Fruit fly (Drosophila melanogaster) whole organism, embryonic: ENCODE data around the gene CG12301.

Experiments
- Abd-B ChIP-seq: fragments of 200-800 bp; sonication (Bioruptor generic); optimal IDR thresholded peaks from 2 replicates; lab custom pipeline; 2018; ENCODE audit warnings: missing biosample characterization, mild to moderate bottlenecking, missing genetic modification characterization, moderate library complexity
- Atf-2 ChIP-seq: fragments of 200-800 bp; sonication (Bioruptor generic); optimal IDR thresholded peaks from 2 replicates; lab custom pipeline; 2016; ENCODE audit warnings: missing biosample characterization, missing genetic modification characterization
- BtbVII ChIP-seq: fragments of 200-800 bp; sonication (Bioruptor generic); optimal IDR thresholded peaks from 3 replicates; lab custom pipeline; 2017; ENCODE audit warnings: missing biosample characterization, mild to moderate bottlenecking, missing genetic modification characterization
- C15 ChIP-seq: fragments of 200-800 bp; sonication (Bioruptor generic); IDR thresholded peaks from 3 replicates; pipeline ENCODE4 v1.3.6; 2022; ENCODE audit warnings: missing biosample characterization, missing genetic modification characterization
- CG10147 ChIP-seq: fragments of 200-800 bp; sonication (Bioruptor generic); optimal IDR thresholded peaks from 2 replicates; lab custom pipeline; 2019; ENCODE audit warnings: missing biosample characterization, mild to moderate bottlenecking, missing genetic modification characterization, moderate library complexity
- CG10321 ChIP-seq: fragments of 200-800 bp; sonication (Bioruptor generic); IDR thresholded peaks from 2 replicates; pipeline ENCODE4 v1.3.6; 2022; ENCODE audit warnings: missing biosample characterization, missing genetic modification characterization
- CG11093 ChIP-seq: fragments of 200-800 bp; sonication (Bioruptor generic); IDR thresholded peaks from 3 replicates; pipeline ENCODE4 v1.3.6; 2022; ENCODE audit warnings: missing biosample characterization, missing genetic modification characterization
- CG12104 ChIP-seq: fragments of 200-800 bp; sonication (Bioruptor generic); optimal IDR thresholded peaks from 3 replicates; lab custom pipeline; 2016; ENCODE audit warnings: missing biosample characterization, missing genetic modification characterization
- CG12299 ChIP-seq: fragments of 200-800 bp; sonication (Bioruptor generic); optimal IDR thresholded peaks from 2 replicates; lab custom pipeline; 2018; ENCODE audit warnings: missing biosample characterization, mild to moderate bottlenecking, missing genetic modification characterization
- CG14050 ChIP-seq: fragments of 200-800 bp; sonication (Bioruptor generic); IDR thresholded peaks from 3 replicates; pipeline ENCODE4 v1.3.6; 2022; ENCODE audit warnings: missing biosample characterization, missing genetic modification characterization
- CG15011 ChIP-seq: fragments of 200-800 bp; sonication (Bioruptor generic); optimal IDR thresholded peaks from 3 replicates; lab custom pipeline; 2018; ENCODE audit warnings: missing biosample characterization, mild to moderate bottlenecking, missing genetic modification characterization
- CG16815 ChIP-seq: fragments of 200-800 bp; sonication (Bioruptor generic); optimal IDR thresholded peaks from 3 replicates; lab custom pipeline; 2017; ENCODE audit warnings: missing biosample characterization, mild to moderate bottlenecking, missing genetic modification characterization
- CG18262 ChIP-seq: fragments of 200-800 bp; optimal IDR thresholded peaks from 3 replicates; lab custom pipeline; 2019; ENCODE audit warnings: missing biosample characterization, mild to moderate bottlenecking, missing genetic modification characterization, moderate library complexity
- CG3163 ChIP-seq: fragments of 200-800 bp; sonication (Bioruptor generic); optimal IDR thresholded peaks from 3 replicates; lab custom pipeline; 2016; ENCODE audit warnings: missing biosample characterization, missing genetic modification characterization
- CG34376 ChIP-seq: fragments of 200-800 bp; sonication (Bioruptor generic); optimal IDR thresholded peaks from 2 replicates; lab custom pipeline; 2018; ENCODE audit warnings: missing biosample characterization, mild to moderate bottlenecking, missing genetic modification characterization
- CG4404 ChIP-seq: fragments of 200-800 bp; sonication (Bioruptor generic); IDR thresholded peaks from 2 replicates; pipeline ENCODE4 v1.3.6; 2022; ENCODE audit warnings: missing biosample characterization, missing genetic modification characterization
- CG4820 ChIP-seq: fragments of 200-800 bp; sonication (Bioruptor generic); optimal IDR thresholded peaks from 3 replicates; lab custom pipeline; 2016; ENCODE audit warnings: missing biosample characterization, missing genetic modification characterization
- CG6689 ChIP-seq: fragments of 200-800 bp; sonication (Bioruptor generic); IDR thresholded peaks from 2 replicates; pipeline ENCODE4 v1.3.6; 2022; ENCODE audit warnings: missing biosample characterization, missing genetic modification characterization
- CG6791 ChIP-seq: fragments of 200-800 bp; sonication (Bioruptor generic); IDR thresholded peaks from 3 replicates; pipeline ENCODE4 v1.3.6; 2022; ENCODE audit warnings: missing biosample characterization, missing genetic modification characterization; ENCODE audit not compliant: partially characterized antibody
- CG7556 ChIP-seq: fragments of 200-800 bp; sonication (Bioruptor generic); optimal IDR thresholded peaks from 2 replicates; lab custom pipeline; 2017; ENCODE audit warnings: missing biosample characterization, mild to moderate bottlenecking, missing genetic modification characterization
- CG9797 ChIP-seq: fragments of 200-800 bp; sonication (Bioruptor generic); optimal IDR thresholded peaks from 3 replicates; lab custom pipeline; 2018; ENCODE audit warnings: missing biosample characterization, mild to moderate bottlenecking, missing genetic modification characterization
- CG9932 ChIP-seq: fragments of 200-800 bp; sonication (Bioruptor generic); IDR thresholded peaks from 2 replicates; pipeline ENCODE4 v1.3.6; 2022; ENCODE audit warnings: missing biosample characterization, missing genetic modification characterization
- CkIIα-i1 ChIP-seq: fragments of 200-800 bp; sonication (Bioruptor generic); IDR thresholded peaks from 2 replicates; pipeline ENCODE4 v1.3.6; 2022; ENCODE audit warnings: missing biosample characterization, missing genetic modification characterization
- CoRest ChIP-seq: fragments of 200-800 bp; sonication (Bioruptor generic); optimal IDR thresholded peaks from 3 replicates; lab custom pipeline; 2018; ENCODE audit warnings: missing biosample characterization, mild to moderate bottlenecking, missing genetic modification characterization, moderate library complexity
- D ChIP-seq, 2 experiments: fragments of 200-800 bp in 1 of 2; fragments of >200 bp in 1 of 2; sonication (Bioruptor generic) in 1 of 2; optimal IDR thresholded peaks; 2 replicates in 1 of 2; 3 replicates in 1 of 2; lab custom pipeline; 2017; ENCODE audit warnings: mild to moderate bottlenecking in 1 of 2, missing biosample characterization in 1 of 2, missing genetic modification characterization in 1 of 2, missing genetic modification reagents in 1 of 2
- ERR ChIP-seq: fragments of 200-800 bp; sonication (Bioruptor generic); optimal IDR thresholded peaks from 2 replicates; lab custom pipeline; 2016; ENCODE audit warnings: missing biosample characterization, missing genetic modification characterization
- Hand ChIP-seq: fragments of 200-800 bp; sonication (Bioruptor generic); optimal IDR thresholded peaks from 2 replicates; lab custom pipeline; 2017; ENCODE audit warnings: mild to moderate bottlenecking, missing biosample characterization, missing genetic modification reagents, missing genetic modification characterization
- Jarid2 ChIP-seq: fragments of 200-800 bp; sonication (Bioruptor generic); optimal IDR thresholded peaks from 3 replicates; lab custom pipeline; 2017; ENCODE audit warnings: mild to moderate bottlenecking, missing biosample characterization, missing genetic modification reagents, missing genetic modification characterization
- Scr ChIP-seq: fragments of 200-800 bp; sonication (Bioruptor generic); IDR thresholded peaks from 2 replicates; pipeline ENCODE4 v1.3.6; 2022; ENCODE audit warnings: missing biosample characterization, missing genetic modification characterization; ENCODE audit not compliant: partially characterized antibody
- Side ChIP-seq: fragments of 200-800 bp; sonication (Bioruptor generic); optimal IDR thresholded peaks from 2 replicates; lab custom pipeline; 2016; ENCODE audit warnings: missing biosample characterization, missing genetic modification characterization
- YL-1 ChIP-seq: fragments of 200-800 bp; sonication (Bioruptor generic); optimal IDR thresholded peaks from 3 replicates; lab custom pipeline; 2017; ENCODE audit warnings: missing biosample characterization, mild to moderate bottlenecking, missing genetic modification characterization
- abd-A ChIP-seq: fragments of 200-800 bp; sonication (Bioruptor generic); optimal IDR thresholded peaks from 3 replicates; lab custom pipeline; 2019; ENCODE audit warnings: missing biosample characterization, mild to moderate bottlenecking, missing genetic modification characterization, moderate library complexity
- ato ChIP-seq: fragments of 200-800 bp; sonication (Bioruptor generic); IDR thresholded peaks from 2 replicates; pipeline ENCODE4 v1.3.6; 2022; ENCODE audit warnings: missing biosample characterization, missing genetic modification characterization; ENCODE audit not compliant: partially characterized antibody
- croc ChIP-seq: fragments of 200-800 bp; sonication (Bioruptor generic); conservative IDR thresholded peaks from 3 replicates; pipeline ENCODE4 v1.3.6; 2022; ENCODE audit warnings: missing biosample characterization, missing genetic modification characterization
- cwo ChIP-seq: fragments of 200-800 bp; sonication (Bioruptor generic); optimal IDR thresholded peaks from 3 replicates; lab custom pipeline; 2017; ENCODE audit warnings: missing biosample characterization, missing genetic modification characterization, mild to moderate bottlenecking, moderate library complexity, missing genetic modification reagents
- eve ChIP-seq, 2 experiments: fragments of >200 bp; optimal IDR thresholded peaks; 2 replicates each; lab custom pipeline; 2017; ENCODE audit warnings: missing biosample characterization in 2 of 2, missing genetic modification characterization in 2 of 2
- fd102C ChIP-seq: fragments of 200-800 bp; sonication (Bioruptor generic); optimal IDR thresholded peaks from 2 replicates; lab custom pipeline; 2018; ENCODE audit warnings: missing biosample characterization, mild to moderate bottlenecking, missing genetic modification characterization, moderate library complexity
- hb ChIP-seq: fragments of 200-800 bp; sonication (Bioruptor generic); IDR thresholded peaks from 3 replicates; pipeline ENCODE4 v1.3.6; 2022; ENCODE audit warnings: missing biosample characterization, missing genetic modification characterization; ENCODE audit not compliant: partially characterized antibody
- jigr1 ChIP-seq: fragments of 200-800 bp; sonication (Bioruptor generic); IDR thresholded peaks from 3 replicates; pipeline ENCODE4 v1.3.6; 2022; ENCODE audit warnings: missing biosample characterization, missing genetic modification characterization
- kni ChIP-seq: fragments of 200-800 bp; sonication (Bioruptor generic); optimal IDR thresholded peaks from 3 replicates; lab custom pipeline; 2017; ENCODE audit warnings: mild to moderate bottlenecking, missing biosample characterization, missing genetic modification reagents, missing genetic modification characterization
- lbe ChIP-seq: fragments of 200-800 bp; sonication (Bioruptor generic); optimal IDR thresholded peaks from 2 replicates; lab custom pipeline; 2016; ENCODE audit warnings: missing biosample characterization, mild to moderate bottlenecking, missing genetic modification characterization
- mam ChIP-seq: fragments of 200-800 bp; sonication (Bioruptor generic); optimal IDR thresholded peaks from 3 replicates; lab custom pipeline; 2016; ENCODE audit warnings: missing biosample characterization, missing genetic modification characterization
- nau ChIP-seq: fragments of 200-800 bp; sonication (Bioruptor generic); optimal IDR thresholded peaks from 3 replicates; lab custom pipeline; 2017; ENCODE audit warnings: missing biosample characterization, mild to moderate bottlenecking, missing genetic modification characterization, missing genetic modification reagents
- psq ChIP-seq: fragments of 200-800 bp; sonication (Bioruptor generic); optimal IDR thresholded peaks from 2 replicates; lab custom pipeline; 2017; ENCODE audit warnings: missing biosample characterization, missing genetic modification characterization
- sc ChIP-seq, 3 experiments: fragments of >200 bp in 2 of 3; fragments of 200-800 bp in 1 of 3; sonication (Bioruptor generic) in 1 of 3; optimal IDR thresholded peaks; 2 replicates in 2 of 3; 3 replicates in 1 of 3; lab custom pipeline; 2017; ENCODE audit warnings: mild to moderate bottlenecking in 1 of 3, missing biosample characterization in 1 of 3, missing genetic modification characterization in 1 of 3, missing genetic modification reagents in 1 of 3
- sim ChIP-seq: fragments of 200-800 bp; sonication (Bioruptor generic); IDR thresholded peaks from 2 replicates; pipeline ENCODE4 v1.3.6; 2022; ENCODE audit warnings: missing biosample characterization, missing genetic modification characterization
- sisA ChIP-seq: fragments of 200-800 bp; sonication (Bioruptor generic); IDR thresholded peaks from 2 replicates; pipeline ENCODE4 v1.3.6; 2022; ENCODE audit warnings: missing biosample characterization, missing genetic modification characterization
- trem ChIP-seq: fragments of 200-800 bp; optimal IDR thresholded peaks from 3 replicates; lab custom pipeline; 2019; ENCODE audit warnings: missing biosample characterization, mild to moderate bottlenecking, missing genetic modification characterization, moderate library complexity
- unpg ChIP-seq: fragments of 200-800 bp; sonication (Bioruptor generic); optimal IDR thresholded peaks from 3 replicates; lab custom pipeline; 2018; ENCODE audit warnings: missing biosample characterization, mild to moderate bottlenecking, missing genetic modification characterization, moderate library complexity

Gene CG12301

DNA sequence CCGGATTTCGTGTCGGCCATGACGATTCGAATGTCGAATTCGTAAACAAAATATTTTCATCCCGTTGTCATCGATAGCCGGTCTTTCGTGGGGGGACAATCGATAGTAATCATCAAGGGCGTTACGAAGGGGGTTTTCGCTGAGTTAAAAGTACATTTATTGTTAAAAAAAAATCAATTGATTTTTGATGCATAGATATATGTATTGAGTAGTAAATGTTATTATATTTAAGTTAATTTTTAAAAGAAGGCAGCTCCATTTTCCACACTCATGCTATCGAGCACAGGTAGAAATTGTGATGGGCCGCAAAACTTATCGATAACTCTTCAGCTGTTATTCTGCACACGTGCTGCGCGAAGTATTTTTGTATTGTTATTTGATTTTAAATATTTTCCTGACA is at the start of gene CG12301, which contains the start of gene mrn (continued):
- TF ChIP-seq Scr (GFP tag; lab: Robert Waterston, UW) (peak; percentile 95), CG6689 (GFP tag; lab: Robert Waterston, UW) (peak; percentile 74), D (optimal IDR thresholded peaks at IDR 0.05; lab: Kevin White, UChicago) (no peak), D (GFP tag; optimal IDR thresholded peaks at IDR 0.05; lab: Kevin White, UChicago) (no peak), CG12104 (GFP tag; lab: Kevin White, UChicago) (peak; percentile 70), CG3163 (GFP tag; lab: Kevin White, UChicago) (no peak), CoRest (tag; lab: Kevin White, UChicago) (no peak), abd-A (no peak), mam (peak; percentile 81), CG12299 (tag; lab: Kevin White, UChicago) (peak; percentile 20), CG10321 (no peak), C15 (GFP tag; lab: Robert Waterston, UW) (peak; percentile 68; the same call in 1 of the 3 replicates), CG7556 (GFP tag; lab: Kevin White, UChicago) (no peak), CG11093 (peak; percentile 90), sisA (GFP tag; lab: Robert Waterston, UW) (peak; percentile 76), Jarid2 (GFP tag; lab: Kevin White, UChicago) (no peak), kni (GFP tag; lab: Kevin White, UChicago) (no peak), CkIIα-i1 (GFP tag; lab: Robert Waterston, UW) (no peak), ato (GFP tag; lab: Robert Waterston, UW) (peak; percentile 66), unpg (GFP tag; lab: Kevin White, UChicago) (no peak), ERR (GFP tag; lab: Kevin White, UChicago) (no peak), Abd-B (GFP tag; lab: Kevin White, UChicago) (no peak), YL-1 (GFP tag; lab: Kevin White, UChicago) (peak; percentile 69), BtbVII (GFP tag; lab: Kevin White, UChicago) (no peak), Atf-2 (GFP tag; lab: Kevin White, UChicago) (peak; percentile 23), eve (GFP tag; optimal IDR thresholded peaks at IDR 0.05; lab: Kevin White, UChicago) (no peak), sim (GFP tag; lab: Robert Waterston, UW) (peak; percentile 46; the same call in 1 of the 2 replicates), cwo (GFP tag; lab: Kevin White, UChicago) (peak; percentile 95), CG34376 (GFP tag; lab: Kevin White, UChicago) (peak; percentile 40), CG4404 (GFP tag; lab: Robert Waterston, UW) (peak; percentile 90), lbe (GFP tag; lab: Kevin White, UChicago) (peak; percentile 78), fd102C (GFP tag; lab: Kevin White, UChicago) (no peak), CG6791 (GFP tag; lab: Robert Waterston, UW) (peak; percentile 84), Side (no peak), CG16815 (no peak), Hand (GFP tag; lab: Kevin White, UChicago) (no peak), CG9932 (GFP tag; lab: Robert Waterston, UW) (peak; percentile 94), CG10147 (no peak), jigr1 (GFP tag; lab: Robert Waterston, UW) (peak; percentile 73; the same call in 2 of the 3 replicates), CG4820 (GFP tag; lab: Kevin White, UChicago) (peak; percentile 40), CG14050 (GFP tag; lab: Robert Waterston, UW) (peak; percentile 56; the same call in 2 of the 3 replicates), trem (tag; lab: Kevin White, UChicago) (peak; percentile 93), CG18262 (peak; percentile 83), nau (GFP tag; lab: Kevin White, UChicago) (no peak), CG15011 (GFP tag; lab: Kevin White, UChicago) (no peak), hb (GFP tag; lab: Robert Waterston, UW) (peak; percentile 89), CG9797 (peak; percentile 55), croc (peak; percentile 76), psq (GFP tag; lab: Kevin White, UChicago) (peak; percentile 44), sc (optimal IDR thresholded peaks at IDR 0.05; lab: Kevin White, UChicago) (no peak), sc (GFP tag; optimal IDR thresholded peaks at IDR 0.05; lab: Kevin White, UChicago) (no peak)
